Fruit fly (Drosophila melanogaster): ENCODE results near the gene 14-3-3epsilon.

14-3-3epsilon gene

dm6 chr3R:18242089-18242955 lies at the start of gene 14-3-3epsilon, which contains the start of gene CG7156 (continued):
- no peak for TF ChIP-seq CG3032 (tag; optimal IDR thresholded peaks at IDR 0.05)
- TF ChIP-seq Ets21C (GFP tag; optimal IDR thresholded peaks at IDR 0.05) = no peak
- TF ChIP-seq dac (GFP tag; optimal IDR thresholded peaks at IDR 0.05) = no peak
- TF ChIP-seq CG4318 (GFP tag; optimal IDR thresholded peaks at IDR 0.05) = no peak
- TF ChIP-seq fd59A (GFP tag; optimal IDR thresholded peaks at IDR 0.05) = no peak
- no peak for TF ChIP-seq pdm3 (GFP tag; optimal IDR thresholded peaks at IDR 0.05)
- TF ChIP-seq acj6 (GFP tag; optimal IDR thresholded peaks at IDR 0.05) = peak; percentile 6
- peak; percentile 44 for TF ChIP-seq CG6808 (GFP tag; optimal IDR thresholded peaks at IDR 0.05)
- no peak for TF ChIP-seq Sox15 (GFP tag; optimal IDR thresholded peaks at IDR 0.05)
- TF ChIP-seq fd85E (GFP tag; optimal IDR thresholded peaks at IDR 0.05) = no peak

- TF ChIP-seq cyc (GFP tag; optimal IDR thresholded peaks at IDR 0.05) (no peak), CG6808 (GFP tag; optimal IDR thresholded peaks at IDR 0.05) (no peak), CG6163 (GFP tag; IDR thresholded peaks at IDR 0.05) (no peak), net (GFP tag; optimal IDR thresholded peaks at IDR 0.05) (no peak), CG8119 (GFP tag; IDR thresholded peaks at IDR 0.05) (no peak)
These were observed 47.0 kb upstream of the 14-3-3epsilon start for dm6 chr3R:18195295-18195694.

dm6 chr3R:18196622-18196990 lies 45.7 kb upstream of the 14-3-3epsilon start:
- TF ChIP-seq CG16779 (tag; optimal IDR thresholded peaks at IDR 0.05) (no peak), acj6 (GFP tag; optimal IDR thresholded peaks at IDR 0.05) (no peak), fd85E (GFP tag; optimal IDR thresholded peaks at IDR 0.05) (no peak), CG34406 (GFP tag; optimal IDR thresholded peaks at IDR 0.05) (no peak), CG15336 (GFP tag; IDR thresholded peaks at IDR 0.05) (no peak), CG9139 (GFP tag; optimal IDR thresholded peaks at IDR 0.05) (no peak), Eip75B (GFP tag; optimal IDR thresholded peaks at IDR 0.05) (no peak), Hr38 (GFP tag; optimal IDR thresholded peaks at IDR 0.05) (no peak), CG6163 (GFP tag; IDR thresholded peaks at IDR 0.05) (no peak), net (GFP tag; optimal IDR thresholded peaks at IDR 0.05) (no peak)

- TF ChIP-seq Hr4 (GFP tag; optimal IDR thresholded peaks at IDR 0.05) = peak; percentile 44
- peak; percentile 82 for TF ChIP-seq svp (GFP tag)
- TF ChIP-seq CG3919 (GFP tag; optimal IDR thresholded peaks at IDR 0.05) = peak; percentile 21
- TF ChIP-seq CG7368 (GFP tag; optimal IDR thresholded peaks at IDR 0.05) = peak; percentile 10
- TF ChIP-seq Met (GFP tag; optimal IDR thresholded peaks at IDR 0.05) = peak; percentile 62
- peak; percentile 77 for TF ChIP-seq Eip93F (GFP tag; optimal IDR thresholded peaks at IDR 0.05)
- peak; percentile 65 for TF ChIP-seq CG10669 (GFP tag; optimal IDR thresholded peaks at IDR 0.05)
- TF ChIP-seq fkh (GFP tag; optimal IDR thresholded peaks at IDR 0.05) = peak; percentile 17
- peak; percentile 88 for TF ChIP-seq Eip78C (GFP tag)
- peak; percentile 23 for TF ChIP-seq CG34406 (GFP tag; optimal IDR thresholded peaks at IDR 0.05)
- peak; percentile 74 for TF ChIP-seq esn (GFP tag; optimal IDR thresholded peaks at IDR 0.05)
- peak; percentile 58 for TF ChIP-seq CG31627 (GFP tag; optimal IDR thresholded peaks at IDR 0.05)
- TF ChIP-seq Smox (GFP tag; optimal IDR thresholded peaks at IDR 0.05) = peak; percentile 63
- no peak for TF ChIP-seq CG8119 (GFP tag; IDR thresholded peaks at IDR 0.05)
- peak; percentile 84 for TF ChIP-seq Ets96B (tag; optimal IDR thresholded peaks at IDR 0.05)
- TF ChIP-seq CG9139 (GFP tag; optimal IDR thresholded peaks at IDR 0.05) = peak; percentile 92
- TF ChIP-seq Sox102F (GFP tag; optimal IDR thresholded peaks at IDR 0.05) = peak; percentile 50
- TF ChIP-seq achi (GFP tag; optimal IDR thresholded peaks at IDR 0.05) = peak; percentile 57
- TF ChIP-seq Gug (GFP tag; IDR thresholded peaks at IDR 0.05) = no peak
- peak; percentile 86 for TF ChIP-seq CG6808 (GFP tag; optimal IDR thresholded peaks at IDR 0.05)
- peak; percentile 41 for TF ChIP-seq Ets21C (GFP tag; optimal IDR thresholded peaks at IDR 0.05)
- TF ChIP-seq fd85E (GFP tag; optimal IDR thresholded peaks at IDR 0.05) = peak; percentile 33
- peak; percentile 55 for TF ChIP-seq dac (GFP tag; optimal IDR thresholded peaks at IDR 0.05)
- peak; percentile 53 for TF ChIP-seq CG4318 (GFP tag; optimal IDR thresholded peaks at IDR 0.05)
- TF ChIP-seq cyc (GFP tag; optimal IDR thresholded peaks at IDR 0.05) = peak; percentile 17
- no peak for TF ChIP-seq CG6163 (GFP tag; IDR thresholded peaks at IDR 0.05)
- peak; percentile 45 for TF ChIP-seq Hr39 (GFP tag; optimal IDR thresholded peaks at IDR 0.05)
- peak; percentile 54 for TF ChIP-seq topi (GFP tag; optimal IDR thresholded peaks at IDR 0.05)
- TF ChIP-seq pdm3 (GFP tag; optimal IDR thresholded peaks at IDR 0.05) = peak; percentile 65
- peak; percentile 77 for TF ChIP-seq vri (GFP tag; optimal IDR thresholded peaks at IDR 0.05)
- TF ChIP-seq CG8632 (GFP tag; optimal IDR thresholded peaks at IDR 0.05) = peak; percentile 59
- peak; percentile 58 for TF ChIP-seq OdsH (GFP tag; optimal IDR thresholded peaks at IDR 0.05)
These were observed 45.1 kb upstream of the 14-3-3epsilon start for dm6 chr3R:18196991-18197801.

Data from whole organism, prepupa.